Fruit fly (Drosophila melanogaster) whole organism, prepupa: Measurements from ENCODE around the gene Parg.

Source experiments
- CG11762 ChIP-seq: fragments of 200-800 bp; sonication (Bioruptor generic); optimal IDR thresholded peaks from 3 replicates; lab custom pipeline; 2016; ENCODE audit warnings: missing biosample characterization, missing genetic modification characterization; ENCODE audit not compliant: insufficient read depth
- CG4318 ChIP-seq: fragments of 200-800 bp; sonication (Bioruptor generic); optimal IDR thresholded peaks from 3 replicates; lab custom pipeline; 2017; ENCODE audit warnings: missing biosample characterization, mild to moderate bottlenecking, missing genetic modification characterization
- CG6808 ChIP-seq: fragments of 200-800 bp; sonication (Bioruptor generic); optimal IDR thresholded peaks from 3 replicates; lab custom pipeline; 2017; ENCODE audit warnings: missing biosample characterization, missing genetic modification characterization, mild to moderate bottlenecking, moderate library complexity, missing genetic modification reagents
- Ets96B ChIP-seq: fragments of 200-800 bp; optimal IDR thresholded peaks from 2 replicates; lab custom pipeline; 2019; ENCODE audit warnings: missing biosample characterization, mild to moderate bottlenecking, missing genetic modification characterization, moderate library complexity
- Smox ChIP-seq: fragments of 200-800 bp; sonication (Bioruptor generic); optimal IDR thresholded peaks from 3 replicates; lab custom pipeline; 2016; ENCODE audit warnings: missing biosample characterization, missing genetic modification characterization
- Sox14 ChIP-seq: fragments of 200-800 bp; sonication (Bioruptor generic); optimal IDR thresholded peaks from 3 replicates; lab custom pipeline; 2016; ENCODE audit warnings: missing biosample characterization, missing genetic modification characterization
- Sox15 ChIP-seq: fragments of 200-800 bp; sonication (Bioruptor generic); optimal IDR thresholded peaks from 3 replicates; lab custom pipeline; 2016; ENCODE audit warnings: missing biosample characterization, missing genetic modification characterization
- dsx ChIP-seq: fragments of 200-800 bp; optimal IDR thresholded peaks from 3 replicates; lab custom pipeline; 2019; ENCODE audit warnings: missing biosample characterization, mild to moderate bottlenecking, missing genetic modification characterization, moderate library complexity; ENCODE audit not compliant: poor library complexity, severe bottlenecking
- lz ChIP-seq: fragments of 200-800 bp; sonication (Bioruptor generic); optimal IDR thresholded peaks from 3 replicates; lab custom pipeline; 2016; ENCODE audit warnings: missing biosample characterization, missing genetic modification characterization

DNA sequence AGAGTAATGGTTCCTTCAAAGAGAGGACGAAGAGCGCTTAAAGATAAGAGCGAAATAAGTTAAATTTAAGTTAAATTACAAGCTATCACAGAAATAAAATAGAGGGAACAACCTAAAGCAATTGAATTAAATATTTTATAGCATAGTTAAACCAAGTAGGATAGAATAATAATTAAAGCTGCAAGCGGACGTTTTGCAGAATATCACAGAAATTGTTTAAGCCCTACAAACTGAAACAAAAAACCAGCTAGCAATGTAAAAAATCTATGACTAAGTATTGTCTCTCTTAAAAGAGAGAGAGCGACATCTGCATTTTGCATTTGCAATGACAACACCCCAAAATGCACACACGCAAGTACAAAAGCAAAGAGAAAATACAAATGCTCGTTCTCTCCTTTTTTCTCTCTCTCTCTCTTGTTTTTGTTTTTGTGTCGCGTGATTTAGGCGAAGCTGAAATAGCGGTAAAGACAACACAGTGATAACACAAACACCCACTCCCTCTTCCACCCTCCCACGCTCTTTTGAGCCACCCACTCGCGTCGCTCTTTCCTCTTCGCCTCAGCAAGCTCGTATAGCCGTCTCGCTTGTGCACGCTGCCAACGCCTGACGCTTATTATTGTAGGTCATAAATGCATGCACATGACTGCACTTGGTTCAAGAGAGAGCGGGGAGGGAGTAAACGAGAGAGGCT lies 6.0 kb upstream of the Parg start:
- peak; percentile 61 for TF ChIP-seq Sox14 (GFP tag; lab: Kevin White, UChicago)
- TF ChIP-seq CG11762 (GFP tag; lab: Kevin White, UChicago) = no peak
- TF ChIP-seq Smox = no peak
- TF ChIP-seq CG6808 (GFP tag; lab: Kevin White, UChicago) = no peak
- TF ChIP-seq lz (GFP tag; lab: Kevin White, UChicago) = no peak
- TF ChIP-seq Sox15 (GFP tag; lab: Kevin White, UChicago) = no peak
- TF ChIP-seq CG4318 = no peak
- TF ChIP-seq Ets96B = no peak
- no peak for TF ChIP-seq dsx
